Fruit fly (Drosophila melanogaster): ENCODE results near the gene CG1529.

CG1529 gene

dm6 chrX:21044278-21044830 lies 12.6 kb upstream of the CG1529 start:
- TF ChIP-seq vvl (GFP tag; IDR thresholded peaks at IDR 0.05) (peak; percentile 10), CG12071 (GFP tag; optimal IDR thresholded peaks at IDR 0.05) (peak; percentile 1), CG13894 (tag; optimal IDR thresholded peaks at IDR 0.05) (peak; percentile 32), br (optimal IDR thresholded peaks at IDR 0.05) (no peak), exex (tag; optimal IDR thresholded peaks at IDR 0.05) (peak; percentile 54), Drgx (GFP tag; IDR thresholded peaks at IDR 0.05) (peak; percentile 36; the same call in 1 of the 2 replicates), CG32532 (GFP tag; IDR thresholded peaks at IDR 0.05) (peak; percentile 4), zf30C (GFP tag; optimal IDR thresholded peaks at IDR 0.05) (peak; percentile 80), grn (GFP tag; optimal IDR thresholded peaks at IDR 0.05) (peak; percentile 33), nom (GFP tag; optimal IDR thresholded peaks at IDR 0.05) (peak; percentile 16), ci (GFP tag; IDR thresholded peaks at IDR 0.05) (peak; percentile 32; the same call in 1 of the 3 replicates), pzg (GFP tag; optimal IDR thresholded peaks at IDR 0.05) (peak; percentile 20), CG12391 (tag; optimal IDR thresholded peaks at IDR 0.05) (no peak), CG17385 (GFP tag; optimal IDR thresholded peaks at IDR 0.05) (peak; percentile 50), Med (GFP tag) (peak; percentile 85), cg (GFP tag; optimal IDR thresholded peaks at IDR 0.05) (peak; percentile 69), CG14014 (GFP tag; IDR thresholded peaks at IDR 0.05) (peak; percentile 9; the same call in 1 of the 2 replicates), CG14710 (tag; optimal IDR thresholded peaks at IDR 0.05) (no peak), eyg (GFP tag; optimal IDR thresholded peaks at IDR 0.05) (no peak), CG1603 (tag; optimal IDR thresholded peaks at IDR 0.05) (peak; percentile 50), CG9817 (tag; optimal IDR thresholded peaks at IDR 0.05) (no peak), CG15514 (GFP tag; optimal IDR thresholded peaks at IDR 0.05) (peak; percentile 97), gfzf (GFP tag; optimal IDR thresholded peaks at IDR 0.05) (peak; percentile 37), mirr (GFP tag; optimal IDR thresholded peaks at IDR 0.05) (peak; percentile 4), chinmo (GFP tag; IDR thresholded peaks at IDR 0.05; ENCODE audit: partially characterized antibody) (0 out of 4 replicates have a peak, but pooled peaks have one; percentile 49), disco-r (GFP tag; optimal IDR thresholded peaks at IDR 0.05) (no peak), ttk (GFP tag; IDR thresholded peaks at IDR 0.05) (no peak), CG8290 (GFP tag; optimal IDR thresholded peaks at IDR 0.05) (no peak), CG8290 (tag; optimal IDR thresholded peaks at IDR 0.05) (peak in 1 of 2 experiments; percentile 77), Hr78 (GFP tag; optimal IDR thresholded peaks at IDR 0.05) (no peak), row (GFP tag; IDR thresholded peaks at IDR 0.05) (no peak; the same call in 2 of the 3 replicates), Chrac-16 (GFP tag; optimal IDR thresholded peaks at IDR 0.05) (no peak), lbe (GFP tag; optimal IDR thresholded peaks at IDR 0.05) (peak; percentile 23), Ptx1 (GFP tag; IDR thresholded peaks at IDR 0.05) (peak; percentile 14; the same call in 1 of the 2 replicates), CG12769 (tag; optimal IDR thresholded peaks at IDR 0.05) (peak; percentile 37), Pdp1 (GFP tag; optimal IDR thresholded peaks at IDR 0.05) (peak in 1 of 2 experiments; percentile 2), abd-A (tag; optimal IDR thresholded peaks at IDR 0.05) (peak; percentile 23)

DNA sequence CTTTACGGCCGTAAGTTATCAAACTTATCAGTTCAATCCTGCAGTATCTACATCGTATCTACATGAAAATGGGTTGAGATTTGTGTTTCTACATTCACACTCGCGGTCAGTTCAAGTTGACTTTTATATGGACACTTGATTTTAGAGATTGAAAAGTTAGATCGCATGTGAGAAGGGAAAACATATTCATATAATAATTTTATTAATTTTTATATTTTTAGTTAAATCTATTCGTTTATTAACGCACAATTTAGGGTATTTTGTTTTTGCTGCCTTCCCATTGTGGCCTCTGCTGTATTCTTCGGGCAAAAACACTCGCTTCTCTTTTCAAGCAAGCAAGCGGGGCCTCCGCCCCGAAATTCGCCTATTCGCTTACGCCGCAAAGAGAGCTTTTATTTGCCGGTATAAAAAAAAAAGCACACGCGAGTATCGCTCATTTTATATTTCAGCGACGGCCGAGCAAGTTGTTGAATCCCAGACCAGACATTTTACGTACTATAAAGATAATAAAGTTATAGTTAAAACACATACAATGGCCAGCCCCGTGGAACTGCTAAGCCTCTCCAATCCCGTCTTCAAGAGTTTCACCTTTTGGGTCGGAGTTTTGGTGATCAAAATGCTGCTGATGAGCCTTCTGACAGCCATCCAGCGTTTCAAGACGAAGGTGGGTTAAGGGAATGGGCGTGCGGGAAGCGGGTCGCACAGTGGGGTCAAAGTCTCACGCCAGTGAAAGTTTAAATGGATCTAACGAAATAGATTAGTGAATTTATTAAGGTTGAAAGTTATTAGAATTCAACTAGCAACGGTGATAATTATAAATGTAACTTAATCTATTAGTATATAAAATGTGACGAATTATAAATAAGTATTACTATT lies 11.1 kb upstream of the CG1529 start:
- TF ChIP-seq HHEX (GFP tag; optimal IDR thresholded peaks at IDR 0.05) (peak; percentile 89), dmrt11E (tag; optimal IDR thresholded peaks at IDR 0.05) (peak; percentile 83), Ravus (GFP tag; IDR thresholded peaks at IDR 0.05) (peak; percentile 64), Oaz (GFP tag; IDR thresholded peaks at IDR 0.05) (peak; percentile 83), Usf (GFP tag; optimal IDR thresholded peaks at IDR 0.05) (peak; percentile 68), CG10565 (GFP tag; optimal IDR thresholded peaks at IDR 0.05) (no peak), gcm (GFP tag; optimal IDR thresholded peaks at IDR 0.05) (peak; percentile 92), Optix (GFP tag; IDR thresholded peaks at IDR 0.05) (peak; percentile 82), zen (tag; optimal IDR thresholded peaks at IDR 0.05) (peak; percentile 85), CG3163 (GFP tag; optimal IDR thresholded peaks at IDR 0.05) (peak; percentile 68), CG13775 (GFP tag; optimal IDR thresholded peaks at IDR 0.05) (peak; percentile 83), CG15514 (GFP tag; optimal IDR thresholded peaks at IDR 0.05) (peak; percentile 81), slp2 (GFP tag; optimal IDR thresholded peaks at IDR 0.05) (no peak)

Data from whole organism, embryonic.